Fruit fly (Drosophila melanogaster) whole organism, embryonic: ENCODE measurements around the gene CG43116.
A peak's percentile ranks its signal among the peaks of the same experiment; 100 is the strongest.

Experiments used
- Bdp1 ChIP-seq: fragments of 200-800 bp; sonication (Bioruptor generic); optimal IDR thresholded peaks from 3 replicates; lab custom pipeline; 2016; ENCODE audit warnings: missing biosample characterization, missing genetic modification characterization
- CG10321 ChIP-seq: fragments of 200-800 bp; sonication (Bioruptor generic); IDR thresholded peaks from 2 replicates; pipeline ENCODE4 v1.3.6; 2022; ENCODE audit warnings: missing biosample characterization, missing genetic modification characterization
- CG12104 ChIP-seq: fragments of 200-800 bp; sonication (Bioruptor generic); optimal IDR thresholded peaks from 3 replicates; lab custom pipeline; 2016; ENCODE audit warnings: missing biosample characterization, missing genetic modification characterization
- CG12391 ChIP-seq: fragments of 200-800 bp; sonication (Bioruptor generic); optimal IDR thresholded peaks from 3 replicates; lab custom pipeline; 2018; ENCODE audit warnings: missing biosample characterization, mild to moderate bottlenecking, missing genetic modification characterization, moderate library complexity
- CG13296 ChIP-seq: fragments of 200-800 bp; sonication (Bioruptor generic); optimal IDR thresholded peaks from 3 replicates; lab custom pipeline; 2018; ENCODE audit warnings: missing biosample characterization, mild to moderate bottlenecking, missing genetic modification characterization
- CG13424 ChIP-seq: fragments of 200-800 bp; sonication (Bioruptor generic); optimal IDR thresholded peaks from 2 replicates; lab custom pipeline; 2019; ENCODE audit warnings: missing biosample characterization, mild to moderate bottlenecking, missing genetic modification characterization, moderate library complexity
- CG1529 ChIP-seq: fragments of 200-800 bp; sonication (Bioruptor generic); optimal IDR thresholded peaks from 3 replicates; lab custom pipeline; 2018; ENCODE audit warnings: missing biosample characterization, missing genetic modification characterization
- CG15514 ChIP-seq: fragments of 200-800 bp; sonication (Bioruptor generic); optimal IDR thresholded peaks from 3 replicates; lab custom pipeline; 2017; ENCODE audit warnings: missing biosample characterization, missing genetic modification characterization, mild to moderate bottlenecking, moderate library complexity, missing genetic modification reagents
- CG18599 ChIP-seq: fragments of 200-800 bp; sonication (Bioruptor generic); optimal IDR thresholded peaks from 3 replicates; lab custom pipeline; 2017; ENCODE audit warnings: missing biosample characterization, missing genetic modification characterization, mild to moderate bottlenecking, moderate library complexity, missing genetic modification reagents
- CG2199 ChIP-seq: fragments of 200-800 bp; sonication (Bioruptor generic); IDR thresholded peaks from 3 replicates; pipeline ENCODE4 v1.3.6; 2022; ENCODE audit warnings: missing biosample characterization, missing genetic modification characterization
- CG30403 ChIP-seq: fragments of 200-800 bp; sonication (Bioruptor generic); optimal IDR thresholded peaks from 3 replicates; lab custom pipeline; 2016; ENCODE audit warnings: missing biosample characterization, missing genetic modification characterization
- CG30431 ChIP-seq: fragments of 200-800 bp; sonication (Bioruptor generic); optimal IDR thresholded peaks from 2 replicates; lab custom pipeline; 2017; ENCODE audit warnings: missing biosample characterization, missing genetic modification characterization
- CG3065 ChIP-seq: fragments of 200-800 bp; sonication (Bioruptor generic); optimal IDR thresholded peaks from 2 replicates; lab custom pipeline; 2016; ENCODE audit warnings: missing biosample characterization, missing genetic modification characterization
- CG31365 ChIP-seq: fragments of 200-800 bp; sonication (Bioruptor generic); optimal IDR thresholded peaks from 2 replicates; lab custom pipeline; 2018; ENCODE audit warnings: missing biosample characterization, mild to moderate bottlenecking, missing genetic modification characterization
- CG3726 ChIP-seq: fragments of 200-800 bp; sonication (Bioruptor generic); IDR thresholded peaks from 3 replicates; pipeline ENCODE4, ENCODE4 v1.3.6; 2022; ENCODE audit warnings: missing biosample characterization, missing genetic modification characterization
- CG4328 ChIP-seq: fragments of 200-800 bp; sonication (Bioruptor generic); optimal IDR thresholded peaks from 3 replicates; lab custom pipeline; 2017; ENCODE audit warnings: missing biosample characterization, missing genetic modification reagents, missing genetic modification characterization
- CG7271 ChIP-seq: fragments of 200-800 bp; sonication (Bioruptor generic); optimal IDR thresholded peaks from 2 replicates; lab custom pipeline; 2018; ENCODE audit warnings: missing biosample characterization, mild to moderate bottlenecking, missing genetic modification characterization, moderate library complexity
- CG7963 ChIP-seq: fragments of 200-800 bp; sonication (Bioruptor generic); IDR thresholded peaks from 3 replicates; pipeline ENCODE4 v1.3.6; 2022; ENCODE audit warnings: missing biosample characterization, missing genetic modification characterization; ENCODE audit not compliant: partially characterized antibody
- CG8281 ChIP-seq: fragments of 200-800 bp; sonication (Bioruptor generic); optimal IDR thresholded peaks from 2 replicates; lab custom pipeline; 2018; ENCODE audit warnings: missing biosample characterization, mild to moderate bottlenecking, missing genetic modification characterization, moderate library complexity
- CG9215 ChIP-seq: fragments of 200-800 bp; sonication (Bioruptor generic); IDR thresholded peaks from 2 replicates; pipeline ENCODE4 v1.3.6; 2022; ENCODE audit warnings: missing biosample characterization, missing genetic modification characterization
- CG9609 ChIP-seq: fragments of 200-800 bp; sonication (Bioruptor generic); optimal IDR thresholded peaks from 3 replicates; lab custom pipeline; 2016; ENCODE audit warnings: missing biosample characterization, missing genetic modification characterization
- Dad ChIP-seq: fragments of 200-800 bp; sonication (Bioruptor generic); optimal IDR thresholded peaks from 3 replicates; lab custom pipeline; 2016; ENCODE audit warnings: missing biosample characterization, missing genetic modification characterization
- H2.0 ChIP-seq: fragments of 200-800 bp; sonication (Bioruptor generic); IDR thresholded peaks from 2 replicates; pipeline ENCODE4 v1.3.6; 2022; ENCODE audit warnings: missing biosample characterization, missing genetic modification characterization
- Hey ChIP-seq: fragments of 200-800 bp; sonication (Bioruptor generic); optimal IDR thresholded peaks from 3 replicates; lab custom pipeline; 2018; ENCODE audit warnings: missing biosample characterization, mild to moderate bottlenecking, missing genetic modification characterization
- HmgZ ChIP-seq: fragments of 200-800 bp; sonication (Bioruptor generic); optimal IDR thresholded peaks from 2 replicates; lab custom pipeline; 2018; ENCODE audit warnings: missing biosample characterization, mild to moderate bottlenecking, missing genetic modification characterization
- Hsf ChIP-seq: fragments of 200-800 bp; sonication (Bioruptor generic); optimal IDR thresholded peaks from 3 replicates; lab custom pipeline; 2016; ENCODE audit warnings: missing biosample characterization, missing genetic modification characterization
- Max ChIP-seq: fragments of 200-800 bp; sonication (Bioruptor generic); optimal IDR thresholded peaks from 2 replicates; lab custom pipeline; 2016; ENCODE audit warnings: missing biosample characterization, mild to moderate bottlenecking, missing genetic modification characterization
- NFAT ChIP-seq: fragments of 200-800 bp; sonication (Bioruptor generic); IDR thresholded peaks from 2 replicates; pipeline ENCODE4 v1.3.6; 2022; ENCODE audit warnings: missing biosample characterization, missing genetic modification characterization
- Usf ChIP-seq: fragments of 200-800 bp; sonication (Bioruptor generic); optimal IDR thresholded peaks from 2 replicates; lab custom pipeline; 2017; ENCODE audit warnings: missing genotype, missing biosample characterization, missing genetic modification characterization
- ab ChIP-seq: fragments of 200-800 bp; sonication (Bioruptor generic); optimal IDR thresholded peaks from 2 replicates; lab custom pipeline; 2016; ENCODE audit warnings: missing biosample characterization, missing genetic modification characterization
- amos ChIP-seq: fragments of 200-800 bp; sonication (Bioruptor generic); IDR thresholded peaks from 2 replicates; pipeline ENCODE4 v1.3.6; 2022; ENCODE audit warnings: missing biosample characterization, missing genetic modification characterization; ENCODE audit not compliant: partially characterized antibody
- chif ChIP-seq, 2 experiments: fragments of 200-800 bp; sonication (Bioruptor generic); optimal IDR thresholded peaks; 3 replicates each; lab custom pipeline; 2016; ENCODE audit warnings: missing biosample characterization in 2 of 2, missing genetic modification characterization in 2 of 2
- cwo ChIP-seq: fragments of 200-800 bp; sonication (Bioruptor generic); optimal IDR thresholded peaks from 3 replicates; lab custom pipeline; 2017; ENCODE audit warnings: missing biosample characterization, missing genetic modification characterization, mild to moderate bottlenecking, moderate library complexity, missing genetic modification reagents
- dysf ChIP-seq: fragments of 200-800 bp; sonication (Bioruptor generic); IDR thresholded peaks from 3 replicates; pipeline ENCODE4 v1.3.6; 2022; ENCODE audit warnings: missing biosample characterization, missing genetic modification characterization
- gce ChIP-seq: fragments of 200-800 bp; sonication (Bioruptor generic); IDR thresholded peaks from 3 replicates; pipeline ENCODE4 v1.3.6; 2022; ENCODE audit warnings: missing biosample characterization, missing genetic modification characterization
- gsb ChIP-seq: fragments of 200-800 bp; sonication (Bioruptor generic); IDR thresholded peaks from 2 replicates; pipeline ENCODE4 v1.3.6; 2022; ENCODE audit warnings: missing biosample characterization, missing genetic modification characterization
- hb ChIP-seq: fragments of 200-800 bp; sonication (Bioruptor generic); IDR thresholded peaks from 3 replicates; pipeline ENCODE4 v1.3.6; 2022; ENCODE audit warnings: missing biosample characterization, missing genetic modification characterization; ENCODE audit not compliant: partially characterized antibody
- hbn ChIP-seq: fragments of 200-800 bp; sonication (Bioruptor generic); IDR thresholded peaks from 2 replicates; pipeline ENCODE4 v1.3.6; 2022; ENCODE audit warnings: missing biosample characterization, missing genetic modification characterization; ENCODE audit not compliant: partially characterized antibody
- hth ChIP-seq: fragments of >200 bp; optimal IDR thresholded peaks from 2 replicates; lab custom pipeline; 2017; ENCODE audit warnings: inconsistent platforms
- inv ChIP-seq: fragments of 200-800 bp; sonication (Bioruptor generic); IDR thresholded peaks from 2 replicates; pipeline ENCODE4 v1.3.6; 2022; ENCODE audit warnings: missing biosample characterization, missing genetic modification characterization; ENCODE audit not compliant: partially characterized antibody
- nom ChIP-seq: fragments of 200-800 bp; sonication (Bioruptor generic); optimal IDR thresholded peaks from 2 replicates; lab custom pipeline; 2017; ENCODE audit warnings: missing biosample characterization, missing genetic modification characterization, mild to moderate bottlenecking, moderate library complexity, missing genetic modification reagents
- oc ChIP-seq: fragments of 200-800 bp; sonication (Bioruptor generic); optimal IDR thresholded peaks from 2 replicates; lab custom pipeline; 2018; ENCODE audit warnings: missing biosample characterization, mild to moderate bottlenecking, missing genetic modification characterization, moderate library complexity
- run ChIP-seq: fragments of 200-800 bp; sonication (Bioruptor generic); optimal IDR thresholded peaks from 3 replicates; lab custom pipeline; 2018; ENCODE audit warnings: missing biosample characterization, mild to moderate bottlenecking, missing genetic modification characterization
- sna ChIP-seq: fragments of 200-800 bp; sonication (Bioruptor generic); IDR thresholded peaks from 2 replicates; pipeline ENCODE4 v1.3.6; 2022; ENCODE audit warnings: missing biosample characterization, missing genetic modification characterization; ENCODE audit not compliant: partially characterized antibody
- stc ChIP-seq: fragments of 200-800 bp; sonication (Bioruptor generic); IDR thresholded peaks from 2 replicates; pipeline ENCODE4 v1.3.6; 2022; ENCODE audit warnings: missing biosample characterization, missing genetic modification characterization
- tgo ChIP-seq: fragments of 200-800 bp; sonication (Bioruptor generic); IDR thresholded peaks from 3 replicates; pipeline ENCODE4 v1.3.6; 2022; ENCODE audit warnings: missing biosample characterization, missing genetic modification characterization
- tin ChIP-seq: fragments of 200-800 bp; sonication (Bioruptor generic); optimal IDR thresholded peaks from 3 replicates; lab custom pipeline; 2016; ENCODE audit warnings: missing biosample characterization, missing genetic modification characterization
- tx ChIP-seq: fragments of 200-800 bp; sonication (Bioruptor generic); optimal IDR thresholded peaks from 2 replicates; lab custom pipeline; 2016; ENCODE audit warnings: missing biosample characterization, missing genetic modification characterization
- vvl ChIP-seq: fragments of 200-800 bp; sonication (Bioruptor generic); IDR thresholded peaks from 2 replicates; pipeline ENCODE4 v1.3.6; 2022; ENCODE audit warnings: missing biosample characterization, missing genetic modification characterization

CG43116 gene

dm6 chr3R:26021195-26021914, 24.6 kb upstream of the CG43116 start (continued):
- TF ChIP-seq Hsf (GFP tag; lab: Kevin White, UChicago) (peak; percentile 94), CG12391 (peak; percentile 98), CG15514 (GFP tag; lab: Kevin White, UChicago) (peak; percentile 31), CG31365 (tag; lab: Kevin White, UChicago) (no peak), CG9609 (GFP tag; lab: Kevin White, UChicago) (peak; percentile 79), CG12104 (peak; percentile 97), CG18599 (peak; percentile 90), CG8281 (peak; percentile 73), sna (GFP tag; lab: Robert Waterston, UW) (no peak), Max (GFP tag; lab: Kevin White, UChicago) (peak; percentile 86), CG13424 (peak; percentile 97), CG7271 (tag; lab: Kevin White, UChicago) (no peak), ab (no peak), H2.0 (peak; percentile 81), hbn (GFP tag; lab: Robert Waterston, UW) (no peak), tin (GFP tag; lab: Kevin White, UChicago) (peak; percentile 94), nom (GFP tag; lab: Kevin White, UChicago) (peak; percentile 69), CG30431 (GFP tag; lab: Kevin White, UChicago) (peak; percentile 92), dysf (peak; percentile 91), hb (peak; percentile 60; the same call in 1 of the 3 replicates), stc (GFP tag; lab: Robert Waterston, UW) (peak; percentile 68; the same call in 1 of the 2 replicates), vvl (GFP tag; lab: Robert Waterston, UW) (peak; percentile 74), CG13296 (GFP tag; lab: Kevin White, UChicago) (peak; percentile 88), oc (peak; percentile 69), Usf (GFP tag; lab: Kevin White, UChicago) (peak; percentile 96), CG10321 (GFP tag; lab: Robert Waterston, UW) (peak; percentile 56), chif (GFP tag; optimal IDR thresholded peaks at IDR 0.05; lab: Kevin White, UChicago) (peak; percentile 81 to 89), gce (GFP tag; lab: Robert Waterston, UW) (no peak), NFAT (no peak; the same call in 1 of the 2 replicates), Bdp1 (GFP tag; lab: Kevin White, UChicago) (peak; percentile 76), run (tag; lab: Kevin White, UChicago) (peak; percentile 86), CG3065 (GFP tag; lab: Kevin White, UChicago) (peak; percentile 83), CG4328 (GFP tag; lab: Kevin White, UChicago) (peak; percentile 92), tx (GFP tag; lab: Kevin White, UChicago) (peak; percentile 76), CG3726 (peak; percentile 71; the same call in 2 of the 3 replicates), CG1529 (peak; percentile 93), tgo (peak; percentile 87), gsb (GFP tag; lab: Robert Waterston, UW) (peak; percentile 61; the same call in 1 of the 2 replicates), CG7963 (GFP tag; lab: Robert Waterston, UW) (no peak), cwo (GFP tag; lab: Kevin White, UChicago) (peak; percentile 78), Hey (tag; lab: Kevin White, UChicago) (peak; percentile 5), inv (GFP tag; lab: Robert Waterston, UW) (peak; percentile 32; the same call in 1 of the 2 replicates), CG9215 (GFP tag; lab: Robert Waterston, UW) (peak; percentile 89), Dad (peak; percentile 38), amos (GFP tag; lab: Robert Waterston, UW) (peak; percentile 12; the same call in 1 of the 2 replicates), HmgZ (tag; lab: Kevin White, UChicago) (peak; percentile 71), CG2199 (GFP tag; lab: Robert Waterston, UW) (no peak), CG30403 (peak; percentile 98), hth (no peak)
